Fruit fly (Drosophila melanogaster) whole organism, embryonic: ENCODE measurements around the gene Doc1.

ENCODE experiments used
- Bteb2 ChIP-seq: fragments of 200-800 bp; sonication (Bioruptor generic); optimal IDR thresholded peaks from 2 replicates; lab custom pipeline; 2016; ENCODE audit warnings: missing biosample characterization, missing genetic modification characterization
- CG10543 ChIP-seq: fragments of 200-800 bp; sonication (Bioruptor generic); optimal IDR thresholded peaks from 3 replicates; lab custom pipeline; 2017; ENCODE audit warnings: missing biosample characterization, mild to moderate bottlenecking, missing genetic modification characterization, moderate library complexity
- CG10654 ChIP-seq: fragments of 200-800 bp; sonication (Bioruptor generic); optimal IDR thresholded peaks from 2 replicates; lab custom pipeline; 2016; ENCODE audit warnings: missing biosample characterization, missing genetic modification characterization
- CG11085 ChIP-seq: fragments of 200-800 bp; sonication (Bioruptor generic); IDR thresholded peaks from 2 replicates; pipeline ENCODE4 v1.3.6; 2022; ENCODE audit warnings: missing biosample characterization, missing genetic modification characterization
- CG12155 ChIP-seq: fragments of 200-800 bp; sonication (Bioruptor generic); optimal IDR thresholded peaks from 3 replicates; lab custom pipeline; 2016; ENCODE audit warnings: missing biosample characterization, missing genetic modification characterization
- CG14014 ChIP-seq: fragments of 200-800 bp; sonication (Bioruptor generic); IDR thresholded peaks from 2 replicates; pipeline ENCODE4 v1.3.6; 2022; ENCODE audit warnings: missing biosample characterization, missing genetic modification characterization
- CG14667 ChIP-seq: fragments of 200-800 bp; sonication (Bioruptor generic); IDR thresholded peaks from 2 replicates; pipeline ENCODE4 v1.3.6; 2022; ENCODE audit warnings: missing biosample characterization, missing genetic modification characterization
- CG17328 ChIP-seq: fragments of 200-800 bp; sonication (Bioruptor generic); IDR thresholded peaks from 2 replicates; pipeline ENCODE4 v1.3.6; 2022; ENCODE audit warnings: missing biosample characterization, missing genetic modification characterization
- CG17568 ChIP-seq: fragments of 200-800 bp; sonication (Bioruptor generic); optimal IDR thresholded peaks from 2 replicates; lab custom pipeline; 2018; ENCODE audit warnings: missing biosample characterization, mild to moderate bottlenecking, missing genetic modification characterization, moderate library complexity
- CG30020 ChIP-seq: fragments of 200-800 bp; optimal IDR thresholded peaks from 2 replicates; lab custom pipeline; 2019; ENCODE audit warnings: missing biosample characterization, mild to moderate bottlenecking, missing genetic modification characterization, moderate library complexity
- CG31441 ChIP-seq: fragments of 200-800 bp; sonication (Bioruptor generic); IDR thresholded peaks from 2 replicates; pipeline ENCODE4 v1.3.6; 2022; ENCODE audit warnings: missing biosample characterization, missing genetic modification characterization
- CG32767 ChIP-seq: fragments of 200-800 bp; sonication (Bioruptor generic); IDR thresholded peaks from 2 replicates; pipeline ENCODE4 v1.3.6; 2022; ENCODE audit warnings: missing biosample characterization, missing genetic modification characterization
- CG3838 ChIP-seq: fragments of 200-800 bp; sonication (Bioruptor generic); optimal IDR thresholded peaks from 3 replicates; lab custom pipeline; 2016; ENCODE audit warnings: missing biosample characterization, missing genetic modification characterization
- CG3995 ChIP-seq: fragments of 200-800 bp; sonication (Bioruptor generic); optimal IDR thresholded peaks from 3 replicates; lab custom pipeline; 2016; ENCODE audit warnings: missing biosample characterization, missing genetic modification characterization
- CG4328 ChIP-seq: fragments of 200-800 bp; sonication (Bioruptor generic); optimal IDR thresholded peaks from 3 replicates; lab custom pipeline; 2017; ENCODE audit warnings: missing biosample characterization, missing genetic modification reagents, missing genetic modification characterization
- CG4360 ChIP-seq: fragments of 200-800 bp; sonication (Bioruptor generic); IDR thresholded peaks from 2 replicates; pipeline ENCODE4 v1.3.6; 2022; ENCODE audit warnings: missing biosample characterization, missing genetic modification characterization
- CG43689 ChIP-seq: fragments of 200-800 bp; sonication (Bioruptor generic); IDR thresholded peaks from 2 replicates; pipeline ENCODE4 v1.3.6; 2022; ENCODE audit warnings: missing biosample characterization, missing genetic modification characterization
- CG6854 ChIP-seq: fragments of 200-800 bp; sonication (Bioruptor generic); optimal IDR thresholded peaks from 3 replicates; lab custom pipeline; 2017; ENCODE audit warnings: missing biosample characterization, mild to moderate bottlenecking, missing genetic modification characterization
- CG7839 ChIP-seq: fragments of 200-800 bp; sonication (Bioruptor generic); optimal IDR thresholded peaks from 3 replicates; lab custom pipeline; 2018; ENCODE audit warnings: missing biosample characterization, mild to moderate bottlenecking, missing genetic modification characterization, moderate library complexity
- CG9817 ChIP-seq: fragments of 200-800 bp; sonication (Bioruptor generic); optimal IDR thresholded peaks from 2 replicates; lab custom pipeline; 2018; ENCODE audit warnings: missing biosample characterization, mild to moderate bottlenecking, missing genetic modification characterization, moderate library complexity
- CG9932 ChIP-seq: fragments of 200-800 bp; sonication (Bioruptor generic); IDR thresholded peaks from 2 replicates; pipeline ENCODE4 v1.3.6; 2022; ENCODE audit warnings: missing biosample characterization, missing genetic modification characterization
- Chrac-16 ChIP-seq: fragments of 200-800 bp; sonication (Bioruptor generic); optimal IDR thresholded peaks from 3 replicates; lab custom pipeline; 2016; ENCODE audit warnings: missing biosample characterization, missing genetic modification characterization
- Dll ChIP-seq: fragments of 200-800 bp; sonication (Bioruptor generic); IDR thresholded peaks from 4 replicates; pipeline ENCODE4 v1.3.6; 2022; ENCODE audit warnings: missing biosample characterization, missing genetic modification characterization; ENCODE audit not compliant: partially characterized antibody
- Drgx ChIP-seq: fragments of 200-800 bp; sonication (Bioruptor generic); IDR thresholded peaks from 2 replicates; pipeline ENCODE4 v1.3.6; 2022; ENCODE audit warnings: missing biosample characterization, missing genetic modification characterization
- Fer2 ChIP-seq: fragments of 200-800 bp; sonication (Bioruptor generic); optimal IDR thresholded peaks from 2 replicates; lab custom pipeline; 2018; ENCODE audit warnings: missing biosample characterization, mild to moderate bottlenecking, missing genetic modification characterization, moderate library complexity
- Hand ChIP-seq: fragments of 200-800 bp; sonication (Bioruptor generic); optimal IDR thresholded peaks from 2 replicates; lab custom pipeline; 2017; ENCODE audit warnings: mild to moderate bottlenecking, missing biosample characterization, missing genetic modification reagents, missing genetic modification characterization
- Hmr ChIP-seq: fragments of 200-800 bp; sonication (Bioruptor generic); optimal IDR thresholded peaks from 3 replicates; lab custom pipeline; 2017; ENCODE audit warnings: mild to moderate bottlenecking, missing biosample characterization, missing genetic modification reagents, missing genetic modification characterization
- Hr3 ChIP-seq: fragments of 200-800 bp; sonication (Bioruptor generic); optimal IDR thresholded peaks from 3 replicates; lab custom pipeline; 2016; ENCODE audit warnings: missing biosample characterization, missing genetic modification characterization
- Mrtf ChIP-seq: fragments of 200-800 bp; sonication (Bioruptor generic); IDR thresholded peaks from 3 replicates; pipeline ENCODE4 v1.3.6; 2022; ENCODE audit warnings: missing biosample characterization, missing genetic modification characterization
- PHDP ChIP-seq: fragments of 200-800 bp; sonication (Bioruptor generic); optimal IDR thresholded peaks from 3 replicates; lab custom pipeline; 2018; ENCODE audit warnings: missing biosample characterization, mild to moderate bottlenecking, missing genetic modification characterization, moderate library complexity
- btn ChIP-seq: fragments of 200-800 bp; sonication (Bioruptor generic); optimal IDR thresholded peaks from 2 replicates; lab custom pipeline; 2016; ENCODE audit warnings: missing biosample characterization, missing genetic modification characterization
- chinmo ChIP-seq: fragments of 200-800 bp; sonication (Bioruptor generic); IDR thresholded peaks from 4 replicates; pipeline ENCODE4 v1.3.6; 2022; ENCODE audit warnings: missing biosample characterization, missing genetic modification characterization; ENCODE audit not compliant: partially characterized antibody
- corto ChIP-seq: fragments of 200-800 bp; sonication (Bioruptor generic); optimal IDR thresholded peaks from 2 replicates; lab custom pipeline; 2016; ENCODE audit warnings: missing biosample characterization, mild to moderate bottlenecking, missing genetic modification characterization, moderate library complexity
- crc ChIP-seq: fragments of 200-800 bp; sonication (Bioruptor generic); optimal IDR thresholded peaks from 2 replicates; lab custom pipeline; 2016; ENCODE audit warnings: missing biosample characterization, missing genetic modification characterization
- da ChIP-seq: fragments of 200-800 bp; sonication (Bioruptor generic); optimal IDR thresholded peaks from 2 replicates; lab custom pipeline; 2016; ENCODE audit warnings: missing biosample characterization, missing genetic modification characterization
- disco-r ChIP-seq: fragments of 200-800 bp; sonication (Bioruptor generic); optimal IDR thresholded peaks from 2 replicates; lab custom pipeline; 2016; ENCODE audit warnings: missing biosample characterization, missing genetic modification characterization
- dpn ChIP-seq, 2 experiments: fragments of 200-800 bp; sonication (Bioruptor generic); optimal IDR thresholded peaks; 3 replicates each; lab custom pipeline; 2016; ENCODE audit warnings: missing biosample characterization in 2 of 2, missing genetic modification characterization in 2 of 2
- exex ChIP-seq: fragments of 200-800 bp; sonication (Bioruptor generic); optimal IDR thresholded peaks from 4 replicates; lab custom pipeline; 2018; ENCODE audit warnings: missing biosample characterization, mild to moderate bottlenecking, missing genetic modification characterization, moderate library complexity
- gce ChIP-seq: fragments of 200-800 bp; sonication (Bioruptor generic); IDR thresholded peaks from 3 replicates; pipeline ENCODE4 v1.3.6; 2022; ENCODE audit warnings: missing biosample characterization, missing genetic modification characterization
- grn ChIP-seq: fragments of 200-800 bp; sonication (Bioruptor generic); optimal IDR thresholded peaks from 3 replicates; lab custom pipeline; 2017; ENCODE audit warnings: missing biosample characterization, missing genetic modification characterization
- kni ChIP-seq: fragments of 200-800 bp; sonication (Bioruptor generic); optimal IDR thresholded peaks from 3 replicates; lab custom pipeline; 2017; ENCODE audit warnings: mild to moderate bottlenecking, missing biosample characterization, missing genetic modification reagents, missing genetic modification characterization
- oc ChIP-seq: fragments of 200-800 bp; sonication (Bioruptor generic); optimal IDR thresholded peaks from 2 replicates; lab custom pipeline; 2018; ENCODE audit warnings: missing biosample characterization, mild to moderate bottlenecking, missing genetic modification characterization, moderate library complexity
- odd ChIP-seq: fragments of 200-800 bp; sonication (Bioruptor generic); optimal IDR thresholded peaks from 2 replicates; lab custom pipeline; 2017; ENCODE audit warnings: missing biosample characterization, mild to moderate bottlenecking, missing genetic modification characterization
- onecut ChIP-seq: fragments of 200-800 bp; sonication (Bioruptor generic); IDR thresholded peaks from 2 replicates; pipeline ENCODE4 v1.3.6; 2022; ENCODE audit warnings: missing biosample characterization, missing genetic modification characterization
- pan ChIP-seq, 4 experiments: fragments of >200 bp in 3 of 4; fragments of 200-800 bp in 1 of 4; sonication (Bioruptor generic) in 1 of 4; optimal IDR thresholded peaks in 3 of 4; IDR thresholded peaks in 1 of 4; 2 replicates each; pipeline versions ENCODE4 v1.3.6 to Lab custom; 2017 to 2022; ENCODE audit warnings: missing biosample characterization in 2 of 4, missing genetic modification characterization in 2 of 4, mixed read lengths in 1 of 4
- repo ChIP-seq: fragments of 200-800 bp; sonication (Bioruptor generic); optimal IDR thresholded peaks from 2 replicates; lab custom pipeline; 2016; ENCODE audit warnings: missing biosample characterization, missing genetic modification characterization
- sens ChIP-seq: fragments of 200-800 bp; sonication (Bioruptor generic); peaks from one replicate; lab custom pipeline; 2016; ENCODE audit warnings: missing biosample characterization, missing genetic modification characterization
- tin ChIP-seq: fragments of 200-800 bp; sonication (Bioruptor generic); optimal IDR thresholded peaks from 3 replicates; lab custom pipeline; 2016; ENCODE audit warnings: missing biosample characterization, missing genetic modification characterization
- vvl ChIP-seq: fragments of 200-800 bp; sonication (Bioruptor generic); IDR thresholded peaks from 2 replicates; pipeline ENCODE4 v1.3.6; 2022; ENCODE audit warnings: missing biosample characterization, missing genetic modification characterization

The Doc1 gene

dm6 chr3L:9072731-9073385 is 31.7 kb downstream of the Doc1 start, which contains the start of the genes CG4911 and CG4942 (continued):
- TF ChIP-seq CG14667 (GFP tag; lab: Robert Waterston, UW) (peak; percentile 61), exex (peak; percentile 40), CG7839 (tag; lab: Kevin White, UChicago) (peak; percentile 72), CG3838 (GFP tag; lab: Kevin White, UChicago) (no peak), onecut (peak; percentile 23; the same call in 1 of the 2 replicates), CG6854 (GFP tag; lab: Kevin White, UChicago) (no peak), Mrtf (GFP tag; lab: Robert Waterston, UW) (peak; percentile 59; the same call in 1 of the 3 replicates), CG4360 (GFP tag; lab: Robert Waterston, UW) (no peak), CG43689 (GFP tag; lab: Robert Waterston, UW) (no peak), CG4328 (GFP tag; lab: Kevin White, UChicago) (peak; percentile 37), odd (peak; percentile 41), CG17568 (GFP tag; lab: Kevin White, UChicago) (no peak), Hand (no peak), vvl (peak; percentile 58; the same call in 1 of the 2 replicates), corto (GFP tag; lab: Kevin White, UChicago) (no peak), da (GFP tag; lab: Kevin White, UChicago) (no peak), Bteb2 (GFP tag; lab: Kevin White, UChicago) (peak; percentile 65), Fer2 (tag; lab: Kevin White, UChicago) (peak; percentile 14), pan (optimal IDR thresholded peaks at IDR 0.05; lab: Kevin White, UChicago) (no peak), pan (GFP tag; optimal IDR thresholded peaks at IDR 0.05 in 1 of 2, IDR thresholded peaks at IDR 0.05 in 1 of 2) (peak in 1 of 2 experiments; percentile 72), CG3995 (GFP tag; lab: Kevin White, UChicago) (peak; percentile 27), kni (peak; percentile 61), CG9817 (tag; lab: Kevin White, UChicago) (peak; percentile 77), Hmr (peak; percentile 64), btn (GFP tag; lab: Kevin White, UChicago) (no peak), CG12155 (GFP tag; lab: Kevin White, UChicago) (peak; percentile 71), CG14014 (GFP tag; lab: Robert Waterston, UW) (peak; percentile 74), dpn (GFP tag; optimal IDR thresholded peaks at IDR 0.05; lab: Kevin White, UChicago) (peak; percentile 73 to 80), CG17328 (peak; percentile 50), Dll (GFP tag; lab: Robert Waterston, UW) (0 out of 4 replicates have a peak, but pooled peaks have one; percentile 31), gce (GFP tag; lab: Robert Waterston, UW) (peak; percentile 50; the same call in 1 of the 3 replicates), CG31441 (GFP tag; lab: Robert Waterston, UW) (peak; percentile 71), PHDP (tag; lab: Kevin White, UChicago) (peak; percentile 70), repo (GFP tag; lab: Kevin White, UChicago) (peak; percentile 10), crc (peak; percentile 49), Drgx (GFP tag; lab: Robert Waterston, UW) (peak; percentile 52), Chrac-16 (GFP tag; lab: Kevin White, UChicago) (peak; percentile 73), grn (GFP tag; lab: Kevin White, UChicago) (no peak), CG30020 (peak; percentile 70), Hr3 (peak; percentile 75), disco-r (GFP tag; lab: Kevin White, UChicago) (no peak), CG10654 (GFP tag; lab: Kevin White, UChicago) (peak; percentile 66), CG9932 (GFP tag; lab: Robert Waterston, UW) (peak; percentile 87), CG10543 (GFP tag; lab: Kevin White, UChicago) (peak; percentile 78), CG32767 (GFP tag; lab: Robert Waterston, UW) (no peak), tin (peak; percentile 71), chinmo (GFP tag; lab: Robert Waterston, UW) (no peak), sens (peak; percentile 97), CG11085 (GFP tag; lab: Robert Waterston, UW) (peak; percentile 54; the same call in 1 of the 2 replicates), oc (tag; lab: Kevin White, UChicago) (no peak)
